Worm (Caenorhabditis elegans) whole organism, L2 larva: ENCODE measurements around the gene rund-1.

Experiments used
- R02D3.7 ChIP-seq: fragments of 150-350 bp; optimal IDR thresholded peaks from 2 replicates; lab custom pipeline; 2014; ENCODE audit warnings: missing biosample characterization, missing genetic modification characterization
- ceh-16 ChIP-seq: fragments of 150-350 bp; optimal IDR thresholded peaks from 2 replicates; lab custom pipeline; 2014; ENCODE audit warnings: missing biosample characterization, missing genetic modification characterization
- dmd-4 ChIP-seq: sonication (generic microtip); optimal IDR thresholded peaks from 2 replicates; lab custom pipeline; 2017; ENCODE audit warnings: missing biosample characterization, missing genetic modification characterization
- egl-27 ChIP-seq: sonication (generic microtip); optimal IDR thresholded peaks from 3 replicates; lab custom pipeline; 2017; ENCODE audit warnings: missing biosample characterization, missing genetic modification reagents, missing genetic modification characterization
- lin-39 ChIP-seq: fragments of 150-350 bp; optimal IDR thresholded peaks from 2 replicates; lab custom pipeline; 2014; ENCODE audit warnings: missing biosample characterization, missing genetic modification reagents, missing genetic modification characterization
- nhr-11 ChIP-seq: fragments of 150-350 bp; optimal IDR thresholded peaks from 2 replicates; lab custom pipeline; 2014; ENCODE audit warnings: missing biosample characterization, missing genetic modification characterization
- nhr-12 ChIP-seq: fragments of 150-350 bp; optimal IDR thresholded peaks from 2 replicates; lab custom pipeline; 2014; ENCODE audit warnings: missing biosample characterization, missing genetic modification characterization
- unc-55 ChIP-seq: fragments of 150-350 bp; sonication (generic microtip); optimal IDR thresholded peaks from 3 replicates; lab custom pipeline; 2014; ENCODE audit warnings: missing biosample characterization, missing genetic modification reagents, missing genetic modification characterization
- unc-62 ChIP-seq: fragments of 150-350 bp; optimal IDR thresholded peaks from 2 replicates; lab custom pipeline; 2014; ENCODE audit warnings: missing biosample characterization, missing genetic modification reagents, missing genetic modification characterization

DNA sequence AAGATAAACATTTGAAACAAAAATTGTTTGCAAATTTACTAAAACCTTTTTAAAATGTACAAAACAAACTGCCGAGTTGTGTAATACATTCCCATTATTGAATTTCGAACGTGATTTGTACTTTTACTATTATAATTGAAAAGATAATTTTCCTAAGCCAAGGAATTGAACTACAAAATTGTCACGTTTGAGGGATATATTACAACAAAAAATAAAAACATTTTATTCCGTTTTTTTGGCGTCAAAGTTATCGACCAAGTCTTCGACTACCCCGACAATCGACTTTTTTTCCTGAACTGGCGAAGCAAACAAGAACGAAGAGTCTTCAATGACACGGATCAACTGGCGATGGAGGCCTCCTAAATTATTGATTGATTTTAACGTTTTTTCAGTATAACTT is 19.3 kb upstream of the rund-1 start, which contains the start of gene T19D7.7:
- TF ChIP-seq egl-27 (no peak), unc-62 (GFP tag; lab: Kevin White, UChicago) (no peak), dmd-4 (tag; lab: Kevin White, UChicago) (no peak), unc-55 (no peak), ceh-16 (tag; lab: Kevin White, UChicago) (no peak), lin-39 (tag; lab: Kevin White, UChicago) (no peak), R02D3.7 (tag; lab: Kevin White, UChicago) (no peak), nhr-12 (tag; lab: Kevin White, UChicago) (no peak), nhr-11 (tag; lab: Kevin White, UChicago) (no peak)
